Fruit fly (Drosophila melanogaster): ENCODE measurements around the gene ND-ASHI.

Gene ND-ASHI

DNA sequence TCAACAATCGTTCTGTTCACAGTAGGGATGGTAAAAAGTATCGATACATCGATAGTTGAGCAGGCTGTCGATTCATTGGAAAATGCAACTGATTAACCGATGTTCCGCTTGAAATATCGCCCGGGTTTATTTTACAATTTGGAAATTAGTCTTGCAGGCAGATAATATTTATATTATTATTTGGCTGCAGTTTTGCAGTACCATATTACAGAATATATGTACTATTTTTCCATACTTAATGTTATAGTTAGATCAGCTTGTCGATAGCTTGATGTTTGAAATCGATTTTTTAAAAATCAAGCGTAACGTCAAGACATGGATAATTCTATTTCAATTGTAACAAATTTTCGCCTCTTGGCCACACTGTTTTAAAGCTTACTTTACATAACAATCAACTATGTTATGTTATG, 16.1 kb upstream of the ND-ASHI start, which contains the start of gene CG14442 (continued):
- TF ChIP-seq HmgD (GFP tag; optimal IDR thresholded peaks at IDR 0.05) = no peak
- TF ChIP-seq sqz (GFP tag; optimal IDR thresholded peaks at IDR 0.05) = no peak
- TF ChIP-seq wor (GFP tag; IDR thresholded peaks at IDR 0.05) = no peak
- TF ChIP-seq caup (GFP tag; optimal IDR thresholded peaks at IDR 0.05; ENCODE audit: severe bottlenecking) = peak; percentile 38
- no peak for TF ChIP-seq dati (GFP tag; IDR thresholded peaks at IDR 0.05)
- TF ChIP-seq CG8924 (tag; optimal IDR thresholded peaks at IDR 0.05) = peak; percentile 29
- TF ChIP-seq CG4282 (GFP tag; optimal IDR thresholded peaks at IDR 0.05) = no peak
- no peak for TF ChIP-seq Sox102F (GFP tag; optimal IDR thresholded peaks at IDR 0.05)
- peak; percentile 34; the same call in 1 of the 4 replicates for TF ChIP-seq Gug (GFP tag; IDR thresholded peaks at IDR 0.05)
- TF ChIP-seq CG16779 (GFP tag; IDR thresholded peaks at IDR 0.05) = no peak
- TF ChIP-seq CG9437 (GFP tag; optimal IDR thresholded peaks at IDR 0.05) = peak; percentile 55
- no peak for TF ChIP-seq bigmax (GFP tag; optimal IDR thresholded peaks at IDR 0.05)
- no peak for TF ChIP-seq prd (optimal IDR thresholded peaks at IDR 0.05)
- peak; percentile 47; the same call in 1 of the 3 replicates for TF ChIP-seq prd (GFP tag; IDR thresholded peaks at IDR 0.05)
- TF ChIP-seq CG2120 (GFP tag; optimal IDR thresholded peaks at IDR 0.05) = peak; percentile 60
- no peak for TF ChIP-seq cad (GFP tag; optimal IDR thresholded peaks at IDR 0.05)
- TF ChIP-seq ATbp (GFP tag; optimal IDR thresholded peaks at IDR 0.05) = no peak
- no peak for TF ChIP-seq ttk (GFP tag; IDR thresholded peaks at IDR 0.05)
- no peak for TF ChIP-seq org-1 (GFP tag; optimal IDR thresholded peaks at IDR 0.05)
- peak; percentile 66 for TF ChIP-seq CG14710 (tag; optimal IDR thresholded peaks at IDR 0.05)
- no peak for TF ChIP-seq br (optimal IDR thresholded peaks at IDR 0.05)
- no peak for TF ChIP-seq Neu2 (GFP tag; optimal IDR thresholded peaks at IDR 0.05; ENCODE audit: borderline replicate concordance)
- TF ChIP-seq insv (GFP tag; optimal IDR thresholded peaks at IDR 0.05) = no peak
- TF ChIP-seq CG14014 (GFP tag; IDR thresholded peaks at IDR 0.05) = no peak
- peak; percentile 2 for TF ChIP-seq CG10147 (GFP tag; optimal IDR thresholded peaks at IDR 0.05)
- TF ChIP-seq CoRest (tag; optimal IDR thresholded peaks at IDR 0.05) = peak; percentile 56
- no peak for TF ChIP-seq Dek (tag; optimal IDR thresholded peaks at IDR 0.05)
- TF ChIP-seq CG17802 (tag; optimal IDR thresholded peaks at IDR 0.05) = no peak
- no peak for TF ChIP-seq CG6175 (GFP tag; IDR thresholded peaks at IDR 0.05)
- TF ChIP-seq CG7786 (GFP tag; optimal IDR thresholded peaks at IDR 0.05) = no peak
- TF ChIP-seq sna (GFP tag; IDR thresholded peaks at IDR 0.05; ENCODE audit: partially characterized antibody) = peak; percentile 94
- TF ChIP-seq Max (GFP tag; optimal IDR thresholded peaks at IDR 0.05) = peak; percentile 18
- no peak for TF ChIP-seq CG11723 (GFP tag; optimal IDR thresholded peaks at IDR 0.05)
- TF ChIP-seq CG16813 (GFP tag; IDR thresholded peaks at IDR 0.05; ENCODE audit: partially characterized antibody) = peak; percentile 93
- TF ChIP-seq tll (GFP tag; optimal IDR thresholded peaks at IDR 0.05) = no peak
- TF ChIP-seq Dref (GFP tag; IDR thresholded peaks at IDR 0.05) = peak; percentile 83
- TF ChIP-seq CG18262 (tag; optimal IDR thresholded peaks at IDR 0.05) = no peak
- TF ChIP-seq CG12659 (GFP tag; optimal IDR thresholded peaks at IDR 0.05) = peak; percentile 64
- TF ChIP-seq Dp (GFP tag; optimal IDR thresholded peaks at IDR 0.05) = peak; percentile 65
- TF ChIP-seq CG6765 (GFP tag; optimal IDR thresholded peaks at IDR 0.05) = no peak
- TF ChIP-seq CG14860 (GFP tag; IDR thresholded peaks at IDR 0.05; ENCODE audit: partially characterized antibody) = peak; percentile 92
- no peak for TF ChIP-seq Chrac-16 (GFP tag; optimal IDR thresholded peaks at IDR 0.05)
- TF ChIP-seq kah (GFP tag; optimal IDR thresholded peaks at IDR 0.05) = no peak
- TF ChIP-seq mld (GFP tag; IDR thresholded peaks at IDR 0.05; ENCODE audit: partially characterized antibody) = peak; percentile 82; the same call in 2 of the 3 replicates
- peak; percentile 21 for TF ChIP-seq ind (GFP tag; optimal IDR thresholded peaks at IDR 0.05)
- no peak for TF ChIP-seq twi (tag; optimal IDR thresholded peaks at IDR 0.05)
- peak; percentile 4 for TF ChIP-seq crc (GFP tag; optimal IDR thresholded peaks at IDR 0.05)
- TF ChIP-seq dimm (GFP tag; IDR thresholded peaks at IDR 0.05) = no peak
- no peak for TF ChIP-seq ash1 (GFP tag; optimal IDR thresholded peaks at IDR 0.05)
- TF ChIP-seq kni (GFP tag; optimal IDR thresholded peaks at IDR 0.05) = no peak
- TF ChIP-seq otp (GFP tag; IDR thresholded peaks at IDR 0.05) = no peak

Measured in whole organism, embryonic.